Worm (Caenorhabditis elegans): ENCODE results near the gene F18E9.4.

DNA sequence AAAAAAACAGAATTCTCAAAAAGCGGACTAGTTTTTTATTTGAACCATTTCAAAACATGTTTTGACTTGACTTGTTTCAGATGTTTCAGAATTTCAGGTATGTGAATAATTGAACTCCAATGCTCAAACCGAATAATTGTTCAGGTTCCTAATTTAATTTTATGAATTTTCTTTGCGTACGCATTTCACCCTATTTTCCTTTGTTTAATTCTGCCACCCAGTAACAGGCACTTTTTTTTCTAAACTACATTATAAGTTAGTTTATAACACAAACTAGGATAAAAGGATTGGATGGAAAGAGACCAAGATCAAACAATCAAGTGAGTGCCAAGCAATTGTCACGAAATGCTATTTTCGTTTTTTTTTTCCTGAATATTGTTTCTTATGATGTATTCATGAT lies 18.2 kb downstream of the F18E9.4 start:
- TF ChIP-seq flt-1 (GFP tag; IDR thresholded peaks at IDR 0.05) (no peak), pes-1 (GFP tag; IDR thresholded peaks at IDR 0.05) (no peak), ama-1 (optimal IDR thresholded peaks at IDR 0.05) (no peak), hmg-4 (GFP tag; optimal IDR thresholded peaks at IDR 0.05) (no peak), tbx-37 (GFP tag; conservative IDR thresholded peaks at IDR 0.05) (no peak), tra-4 (tag; optimal IDR thresholded peaks at IDR 0.05) (no peak), hmbx-1 (tag; optimal IDR thresholded peaks at IDR 0.05) (no peak), ets-7 (tag; optimal IDR thresholded peaks at IDR 0.05) (no peak), hnd-1 (tag; optimal IDR thresholded peaks at IDR 0.05) (no peak), scrt-1 (GFP tag; IDR thresholded peaks at IDR 0.05) (no peak), sea-1 (GFP tag; conservative IDR thresholded peaks at IDR 0.05) (no peak), B0310.2 (tag; optimal IDR thresholded peaks at IDR 0.05) (no peak), aly-1 (tag; optimal IDR thresholded peaks at IDR 0.05) (no peak)
